5 worm cellular contexts compared by ENCODE assay signal in genomic region chrV:20424229-20425182, ce11.
A peak's percentile ranks its signal among the peaks of the same experiment; 100 is the strongest.
TF ChIP-seq lines count a peak whose summit lies in the region.

No protein-coding gene starts in this region.

TF ChIP-seq in whole organism, L1 larva, 84 proteins besides CTCF, POLR2A, EP300 and RAD21 (continues in another document):
- TF ChIP-seq efl-3 (GFP tag; optimal IDR thresholded peaks at IDR 0.05; lab: Kevin White, UChicago) (no peak), egl-13 (tag; optimal IDR thresholded peaks at IDR 0.05; lab: Kevin White, UChicago) (peak; percentile 58), sup-37 (GFP tag; optimal IDR thresholded peaks at IDR 0.05; lab: Kevin White, UChicago) (peak; percentile 2), lin-15B (tag; optimal IDR thresholded peaks at IDR 0.05; lab: Kevin White, UChicago) (peak; percentile 24), lin-35 (GFP tag; optimal IDR thresholded peaks at IDR 0.05; lab: Kevin White, UChicago) (peak; percentile 92), Y116A8C.19 (tag; optimal IDR thresholded peaks at IDR 0.05; lab: Kevin White, UChicago; ENCODE audit: borderline replicate concordance) (peak; percentile 12), elt-3 (tag; optimal IDR thresholded peaks at IDR 0.05; lab: Kevin White, UChicago) (peak in 1 of 6 experiments; percentile 14), nhr-76 (tag; optimal IDR thresholded peaks at IDR 0.05; lab: Kevin White, UChicago) (no peak), jun-1 (tag; optimal IDR thresholded peaks at IDR 0.05; lab: Kevin White, UChicago) (peak; percentile 40), mab-9 (GFP tag; IDR thresholded peaks at IDR 0.05; lab: Robert Waterston, UW) (no peak), C16A3.4 (tag; optimal IDR thresholded peaks at IDR 0.05; lab: Kevin White, UChicago) (peak; percentile 31), alr-1 (tag; optimal IDR thresholded peaks at IDR 0.05; lab: Kevin White, UChicago; ENCODE audit: borderline replicate concordance) (no peak), nhr-84 (tag; optimal IDR thresholded peaks at IDR 0.05; lab: Kevin White, UChicago) (no peak), fkh-10 (GFP tag; optimal IDR thresholded peaks at IDR 0.05; lab: Kevin White, UChicago) (no peak), nhr-85 (tag; lab: Kevin White, UChicago) (peak; percentile 90), nhr-71 (tag; optimal IDR thresholded peaks at IDR 0.05; lab: Kevin White, UChicago) (peak; percentile 77), pqm-1 (tag; optimal IDR thresholded peaks at IDR 0.05; lab: Kevin White, UChicago) (no peak), ceh-90 (tag; optimal IDR thresholded peaks at IDR 0.05; lab: Kevin White, UChicago) (peak; percentile 88)

TF ChIP-seq in whole organism, L3 larva, 47 proteins besides CTCF, POLR2A, EP300 and RAD21 (continues in another document):
- TF ChIP-seq fkh-10 (GFP tag; optimal IDR thresholded peaks at IDR 0.05; lab: Kevin White, UChicago), result peak; percentile 5
- no peak for TF ChIP-seq nhr-11 (tag; optimal IDR thresholded peaks at IDR 0.05; lab: Kevin White, UChicago)
- peak; percentile 37 for TF ChIP-seq ceh-28 (tag; optimal IDR thresholded peaks at IDR 0.05; lab: Kevin White, UChicago)
- TF ChIP-seq pqm-1 (tag; optimal IDR thresholded peaks at IDR 0.05; lab: Kevin White, UChicago), result peak; percentile 71
- TF ChIP-seq nfya-1 (tag; optimal IDR thresholded peaks at IDR 0.05; lab: Kevin White, UChicago; ENCODE audit: insufficient read depth), result peak; percentile 56
- no peak for TF ChIP-seq mml-1 (tag; optimal IDR thresholded peaks at IDR 0.05; lab: Kevin White, UChicago)
- no peak for TF ChIP-seq nhr-237 (tag; optimal IDR thresholded peaks at IDR 0.05; lab: Kevin White, UChicago)
- TF ChIP-seq lin-15B (tag; optimal IDR thresholded peaks at IDR 0.05; lab: Kevin White, UChicago), result peak; percentile 44
- no peak for TF ChIP-seq ztf-4 (tag; optimal IDR thresholded peaks at IDR 0.05; lab: Kevin White, UChicago)
- no peak for TF ChIP-seq nhr-43 (tag; optimal IDR thresholded peaks at IDR 0.05; lab: Kevin White, UChicago; ENCODE audit: poor library complexity, severe bottlenecking)
- peak; percentile 46 for TF ChIP-seq egl-27 (tag; optimal IDR thresholded peaks at IDR 0.05; lab: Kevin White, UChicago)
- peak; percentile 13 for TF ChIP-seq mdl-1 (tag; optimal IDR thresholded peaks at IDR 0.05; lab: Kevin White, UChicago)
- TF ChIP-seq lin-39 (tag; optimal IDR thresholded peaks at IDR 0.05; lab: Kevin White, UChicago), result peak; percentile 12
- TF ChIP-seq tbx-2 (tag; optimal IDR thresholded peaks at IDR 0.05; lab: Kevin White, UChicago), result no peak
- TF ChIP-seq pha-4 (tag; optimal IDR thresholded peaks at IDR 0.05; lab: Kevin White, UChicago), result peak; percentile 89
- TF ChIP-seq aly-2 (tag; optimal IDR thresholded peaks at IDR 0.05; lab: Kevin White, UChicago), result no peak
- no peak for TF ChIP-seq ceh-16 (tag; optimal IDR thresholded peaks at IDR 0.05; lab: Kevin White, UChicago)
- peak; percentile 29 for TF ChIP-seq nhr-25 (tag; optimal IDR thresholded peaks at IDR 0.05; lab: Kevin White, UChicago)
- peak; percentile 20 for TF ChIP-seq hmg-11 (tag; optimal IDR thresholded peaks at IDR 0.05; lab: Kevin White, UChicago)

TF ChIP-seq in whole organism, early embryonic, 17 proteins besides CTCF, POLR2A, EP300 and RAD21:
- TF ChIP-seq B0310.2 (tag; optimal IDR thresholded peaks at IDR 0.05; lab: Kevin White, UChicago), result peak; percentile 85
- 0 out of 2 replicates have a peak, but pooled peaks have one; percentile 60 for TF ChIP-seq sea-1 (GFP tag; conservative IDR thresholded peaks at IDR 0.05; lab: Robert Waterston, UW)
- no peak for TF ChIP-seq hmbx-1 (tag; optimal IDR thresholded peaks at IDR 0.05; lab: Kevin White, UChicago)
- 0 out of 2 replicates have a peak, but pooled peaks have one; percentile 22 for TF ChIP-seq scrt-1 (GFP tag; IDR thresholded peaks at IDR 0.05; lab: Robert Waterston, UW)
- no peak for TF ChIP-seq ceh-36 (tag; optimal IDR thresholded peaks at IDR 0.05; lab: Kevin White, UChicago)
- TF ChIP-seq aly-1 (tag; optimal IDR thresholded peaks at IDR 0.05; lab: Kevin White, UChicago), result peak; percentile 1
- TF ChIP-seq tbx-11 (GFP tag; IDR thresholded peaks at IDR 0.05; lab: Robert Waterston, UW), result no peak
- TF ChIP-seq flt-1 (GFP tag; IDR thresholded peaks at IDR 0.05; lab: Robert Waterston, UW), result peak; percentile 55
- no peak for TF ChIP-seq hnd-1 (tag; optimal IDR thresholded peaks at IDR 0.05; lab: Kevin White, UChicago)
- TF ChIP-seq F13C5.2 (tag; optimal IDR thresholded peaks at IDR 0.05; lab: Kevin White, UChicago), result peak; percentile 69
- peak; percentile 64 for TF ChIP-seq tbx-37 (GFP tag; conservative IDR thresholded peaks at IDR 0.05; lab: Robert Waterston, UW)
- TF ChIP-seq ama-1 (optimal IDR thresholded peaks at IDR 0.05; lab: Kevin White, UChicago), result no peak
- peak; percentile 71 for TF ChIP-seq hmg-4 (GFP tag; optimal IDR thresholded peaks at IDR 0.05; lab: Kevin White, UChicago)
- no peak for TF ChIP-seq ets-7 (tag; optimal IDR thresholded peaks at IDR 0.05; lab: Kevin White, UChicago)

TF ChIP-seq in whole organism, midembryonic, 9 proteins besides CTCF, POLR2A, EP300 and RAD21:
- 0 out of 2 replicates have a peak, but pooled peaks have one; percentile 36 for TF ChIP-seq ztf-23 (GFP tag; IDR thresholded peaks at IDR 0.05; lab: Robert Waterston, UW)
- TF ChIP-seq klf-2 (GFP tag; conservative IDR thresholded peaks at IDR 0.05; lab: Robert Waterston, UW), result no peak
- TF ChIP-seq cog-1 (tag; optimal IDR thresholded peaks at IDR 0.05; lab: Kevin White, UChicago), result peak; percentile 94
- no peak for TF ChIP-seq T22C8.4 (GFP tag; IDR thresholded peaks at IDR 0.05; lab: Robert Waterston, UW)
- TF ChIP-seq flt-1 (GFP tag; IDR thresholded peaks at IDR 0.05; lab: Robert Waterston, UW), result peak; percentile 45; the same call in 1 of the 2 replicates

TF ChIP-seq in whole organism, young adult, 124 proteins besides CTCF, POLR2A, EP300 and RAD21 (continues in another document):
- TF ChIP-seq ceh-91 (GFP tag; IDR thresholded peaks at IDR 0.05; lab: Robert Waterston, UW), result peak; percentile 29; the same call in 1 of the 2 replicates
- no peak for TF ChIP-seq attf-5 (GFP tag; optimal IDR thresholded peaks at IDR 0.05; lab: Kevin White, UChicago)
- TF ChIP-seq atf-7 (tag; optimal IDR thresholded peaks at IDR 0.05; lab: Kevin White, UChicago), result no peak
- peak; percentile 14; the same call in 1 of the 2 replicates for TF ChIP-seq madf-6 (GFP tag; IDR thresholded peaks at IDR 0.05; lab: Robert Waterston, UW)
- TF ChIP-seq pbrm-1 (GFP tag; IDR thresholded peaks at IDR 0.05; lab: Robert Waterston, UW), result 0 out of 2 replicates have a peak, but pooled peaks have one; percentile 11
- TF ChIP-seq hmg-20 (GFP tag; IDR thresholded peaks at IDR 0.05; lab: Robert Waterston, UW), result no peak
- no peak for TF ChIP-seq nfyb-1 (GFP tag; IDR thresholded peaks at IDR 0.05; lab: Robert Waterston, UW)
- TF ChIP-seq nhr-179 (tag; optimal IDR thresholded peaks at IDR 0.05; lab: Kevin White, UChicago), result no peak
- no peak for TF ChIP-seq B0019.2 (GFP tag; conservative IDR thresholded peaks at IDR 0.05; lab: Robert Waterston, UW)
- TF ChIP-seq F37B4.10 (GFP tag; IDR thresholded peaks at IDR 0.05; lab: Robert Waterston, UW), result no peak
- TF ChIP-seq lin-26 (GFP tag; IDR thresholded peaks at IDR 0.05; lab: Robert Waterston, UW), result 0 out of 2 replicates have a peak, but pooled peaks have one; percentile 41
- TF ChIP-seq hmg-1.2 (GFP tag; IDR thresholded peaks at IDR 0.05; lab: Robert Waterston, UW), result peak; percentile 66; the same call in 1 of the 2 replicates
- TF ChIP-seq lin-40 (tag; optimal IDR thresholded peaks at IDR 0.05; lab: Kevin White, UChicago), result no peak
- no peak for TF ChIP-seq fkh-3 (tag; optimal IDR thresholded peaks at IDR 0.05; lab: Kevin White, UChicago)
- no peak for TF ChIP-seq sea-2 (GFP tag; IDR thresholded peaks at IDR 0.05; lab: Robert Waterston, UW)
- no peak for TF ChIP-seq ets-4 (GFP tag; optimal IDR thresholded peaks at IDR 0.05; lab: Kevin White, UChicago)
- TF ChIP-seq F52B5.7 (tag; optimal IDR thresholded peaks at IDR 0.05; lab: Kevin White, UChicago), result no peak
- no peak for TF ChIP-seq zfh-2 (GFP tag; conservative IDR thresholded peaks at IDR 0.05; lab: Robert Waterston, UW)
- peak; percentile 55 for TF ChIP-seq efl-1 (GFP tag; optimal IDR thresholded peaks at IDR 0.05; lab: Kevin White, UChicago)
- TF ChIP-seq ceh-27 (GFP tag; optimal IDR thresholded peaks at IDR 0.05; lab: Kevin White, UChicago), result peak; percentile 64
- peak; percentile 16 for TF ChIP-seq tbp1 (GFP tag; optimal IDR thresholded peaks at IDR 0.05; lab: Kevin White, UChicago)
- TF ChIP-seq egl-18 (GFP tag; IDR thresholded peaks at IDR 0.05; lab: Robert Waterston, UW), result no peak
- peak; percentile 45; the same call in 1 of the 2 replicates for TF ChIP-seq D2030.7 (GFP tag; IDR thresholded peaks at IDR 0.05; lab: Robert Waterston, UW)
- no peak for TF ChIP-seq lsl-1 (GFP tag; optimal IDR thresholded peaks at IDR 0.05; lab: Kevin White, UChicago)
- TF ChIP-seq cebp-1 (GFP tag; IDR thresholded peaks at IDR 0.05; lab: Robert Waterston, UW), result no peak
- peak; percentile 33 for TF ChIP-seq cebp-1 (tag; optimal IDR thresholded peaks at IDR 0.05; lab: Kevin White, UChicago)
- peak; percentile 46 for TF ChIP-seq dpl-1 (GFP tag; optimal IDR thresholded peaks at IDR 0.05; lab: Kevin White, UChicago)
- no peak for TF ChIP-seq rpc-1 (optimal IDR thresholded peaks at IDR 0.05; lab: Kevin White, UChicago)
- TF ChIP-seq rpc-1 (tag; optimal IDR thresholded peaks at IDR 0.05; lab: Kevin White, UChicago), result no peak
- peak; percentile 77 for TF ChIP-seq lin-54 (GFP tag; optimal IDR thresholded peaks at IDR 0.05; lab: Kevin White, UChicago)
- no peak for TF ChIP-seq tbx-9 (tag; optimal IDR thresholded peaks at IDR 0.05; lab: Kevin White, UChicago; ENCODE audit: borderline replicate concordance)
- TF ChIP-seq tlf-1 (GFP tag; optimal IDR thresholded peaks at IDR 0.05; lab: Kevin White, UChicago), result no peak
- TF ChIP-seq ztf-28 (GFP tag; IDR thresholded peaks at IDR 0.05; lab: Robert Waterston, UW), result peak; percentile 55; the same call in 1 of the 2 replicates
- TF ChIP-seq Y67H2A.10 (GFP tag; conservative IDR thresholded peaks at IDR 0.05; lab: Robert Waterston, UW), result no peak
- TF ChIP-seq F55B11.4 (tag; optimal IDR thresholded peaks at IDR 0.05; lab: Kevin White, UChicago; ENCODE audit: borderline replicate concordance, insufficient read depth), result no peak
- no peak for TF ChIP-seq K11D2.4 (GFP tag; IDR thresholded peaks at IDR 0.05; lab: Robert Waterston, UW)
- TF ChIP-seq nhr-90 (tag; optimal IDR thresholded peaks at IDR 0.05; lab: Kevin White, UChicago), result no peak
- TF ChIP-seq unc-62 (GFP tag; optimal IDR thresholded peaks at IDR 0.05; lab: Kevin White, UChicago), result peak; percentile 23
- peak; percentile 20 for TF ChIP-seq ztf-26 (tag; optimal IDR thresholded peaks at IDR 0.05; lab: Kevin White, UChicago)
- TF ChIP-seq nhr-80 (tag; optimal IDR thresholded peaks at IDR 0.05; lab: Kevin White, UChicago), result peak; percentile 37
- no peak for TF ChIP-seq B0336.3 (GFP tag; IDR thresholded peaks at IDR 0.05; lab: Robert Waterston, UW)

Comparison
In these comparisons a context has a peak if more than half of its experiments do, and no peak if none do; other contexts are left out.
1. Of the 8 proteins assayed by ChIP-seq in both whole organism, young adult and whole organism, L1 larva: peak only in whole organism, young adult: unc-62; only in whole organism, L1 larva: nhr-90; in both: dpl-1 and efl-1; in neither: 3; mixed calls (peak in some experiments, not most) for 1.